Worm (Caenorhabditis elegans) whole organism, L4 larva: Measurements from ENCODE around the gene C05D9.3.

Source experiments
- D1046.2 ChIP-seq: fragments of 200-800 bp; sonication (Bioruptor generic); IDR thresholded peaks from 2 replicates; pipeline ENCODE4 v1.3.6; 2022; ENCODE audit warnings: missing genetic modification characterization, missing compliant biosample characterization
- F26F4.8 ChIP-seq: fragments of 200-800 bp; sonication (Bioruptor generic); conservative IDR thresholded peaks from 2 replicates; pipeline ENCODE4 v1.3.6; 2022; ENCODE audit warnings: missing genetic modification characterization, missing compliant biosample characterization
- F49E8.2 ChIP-seq: sonication (generic microtip); optimal IDR thresholded peaks from 2 replicates; lab custom pipeline; 2016; ENCODE audit warnings: missing compliant biosample characterization, mild to moderate bottlenecking, missing genetic modification characterization, borderline replicate concordance
- R02D3.7 ChIP-seq: fragments of 150-350 bp; sonication (generic microtip); optimal IDR thresholded peaks from 3 replicates; lab custom pipeline; 2014; ENCODE audit warnings: missing biosample characterization, missing genetic modification characterization
- T20F7.1 ChIP-seq: fragments of 200-800 bp; sonication (Bioruptor generic); optimal IDR thresholded peaks from 2 replicates; lab custom pipeline; 2018; ENCODE audit warnings: mild to moderate bottlenecking, missing genetic modification characterization, missing compliant biosample characterization
- Y105C5A.15 ChIP-seq: fragments of 200-800 bp; sonication (Bioruptor generic); IDR thresholded peaks from 2 replicates; pipeline ENCODE4 v1.3.6; 2022; ENCODE audit warnings: missing genetic modification characterization, missing compliant biosample characterization
- Y5F2A.4 ChIP-seq: fragments of 200-800 bp; sonication (Bioruptor generic); optimal IDR thresholded peaks from 2 replicates; lab custom pipeline; 2018; ENCODE audit warnings: mild to moderate bottlenecking, missing genetic modification characterization, missing compliant biosample characterization
- ZK546.5 ChIP-seq, 2 experiments: sonication (generic microtip); optimal IDR thresholded peaks; 2 replicates each; lab custom pipeline; 2017; ENCODE audit warnings: missing biosample characterization in 2 of 2, missing genetic modification characterization in 2 of 2
- aha-1 ChIP-seq: fragments of 150-350 bp; peaks from one replicate; lab custom pipeline; 2014; ENCODE audit warnings: missing biosample characterization, missing genetic modification characterization
- aly-2 ChIP-seq: sonication (generic microtip); optimal IDR thresholded peaks from 2 replicates; lab custom pipeline; 2018; ENCODE audit warnings: missing biosample characterization, missing genetic modification characterization
- ama-1 ChIP-seq: fragments of 150-350 bp; optimal IDR thresholded peaks from 2 replicates; lab custom pipeline; 2014; ENCODE audit warnings: inconsistent platforms, mixed read lengths
- arid-1 ChIP-seq: fragments of 200-800 bp; sonication (Bioruptor generic); conservative IDR thresholded peaks from 2 replicates; pipeline ENCODE4 v1.3.6; 2022; ENCODE audit warnings: missing genetic modification reagents, missing genetic modification characterization, missing compliant biosample characterization
- ceh-28 ChIP-seq: fragments of 150-350 bp; optimal IDR thresholded peaks from 2 replicates; lab custom pipeline; 2014; ENCODE audit warnings: missing biosample characterization, missing genetic modification reagents, missing genetic modification characterization
- ceh-62 ChIP-seq: sonication (generic microtip); optimal IDR thresholded peaks from 2 replicates; lab custom pipeline; 2017; ENCODE audit warnings: missing biosample characterization, missing genetic modification characterization
- ceh-82 ChIP-seq: sonication (generic microtip); optimal IDR thresholded peaks from 2 replicates; lab custom pipeline; 2017; ENCODE audit warnings: missing biosample characterization, missing genetic modification characterization
- ces-1 ChIP-seq: fragments of 150-350 bp; sonication (generic microtip); optimal IDR thresholded peaks from 4 replicates; lab custom pipeline; 2014; ENCODE audit warnings: missing biosample characterization, missing genetic modification reagents, missing genetic modification characterization
- cey-2 ChIP-seq: sonication (generic microtip); optimal IDR thresholded peaks from 3 replicates; lab custom pipeline; 2017; ENCODE audit warnings: missing genetic modification characterization, mild to moderate bottlenecking, missing compliant biosample characterization, antibody characterized with exemption, borderline replicate concordance; ENCODE audit not compliant: insufficient read depth
- ctbp-1 ChIP-seq: fragments of 200-800 bp; sonication (Bioruptor generic); IDR thresholded peaks from 2 replicates; pipeline ENCODE4 v1.3.6; 2022; ENCODE audit warnings: missing genetic modification reagents, missing genetic modification characterization, missing compliant biosample characterization
- daf-12 ChIP-seq: fragments of 150-350 bp; optimal IDR thresholded peaks from 2 replicates; lab custom pipeline; 2014; ENCODE audit warnings: missing biosample characterization, missing genetic modification reagents, missing genetic modification characterization
- daf-16 ChIP-seq, 3 experiments: sonication (generic microtip); optimal IDR thresholded peaks; 2 replicates each; lab custom pipeline; 2016 to 2017; ENCODE audit warnings: missing genetic modification characterization in 3 of 3, missing genetic modification reagents in 3 of 3, mild to moderate bottlenecking in 2 of 3, missing compliant biosample characterization in 2 of 3, missing biosample characterization in 1 of 3, moderate library complexity in 1 of 3
- dpl-1 ChIP-seq: fragments of 150-350 bp; optimal IDR thresholded peaks from 2 replicates; lab custom pipeline; 2014; ENCODE audit warnings: missing biosample characterization, missing genetic modification reagents, missing genetic modification characterization
- duxl-1 ChIP-seq: sonication (generic microtip); optimal IDR thresholded peaks from 2 replicates; lab custom pipeline; 2016; ENCODE audit warnings: mild to moderate bottlenecking, missing genetic modification characterization, moderate library complexity, missing compliant biosample characterization; ENCODE audit not compliant: poor library complexity
- dve-1 ChIP-seq: sonication (generic microtip); optimal IDR thresholded peaks from 2 replicates; lab custom pipeline; 2017; ENCODE audit warnings: antibody characterized with exemption, mild to moderate bottlenecking, missing genetic modification characterization, missing compliant biosample characterization; ENCODE audit not compliant: insufficient read depth
- egl-27 ChIP-seq: sonication (generic microtip); optimal IDR thresholded peaks from 3 replicates; lab custom pipeline; 2017; ENCODE audit warnings: missing biosample characterization, missing genetic modification reagents, missing genetic modification characterization
- fos-1 ChIP-seq: fragments of 150-350 bp; optimal IDR thresholded peaks from 2 replicates; lab custom pipeline; 2014; ENCODE audit warnings: missing biosample characterization, missing genetic modification characterization
- hlh-11 ChIP-seq: fragments of 200-800 bp; sonication (Bioruptor generic); optimal IDR thresholded peaks from 2 replicates; lab custom pipeline; 2018; ENCODE audit warnings: mild to moderate bottlenecking, missing genetic modification characterization, missing compliant biosample characterization
- hlh-30 ChIP-seq: sonication (generic microtip); optimal IDR thresholded peaks from 2 replicates; lab custom pipeline; 2017; ENCODE audit warnings: antibody characterized with exemption, mild to moderate bottlenecking, missing genetic modification characterization, missing compliant biosample characterization; ENCODE audit not compliant: insufficient read depth
- jun-1 ChIP-seq: fragments of 150-350 bp; optimal IDR thresholded peaks from 2 replicates; lab custom pipeline; 2014; ENCODE audit warnings: missing biosample characterization, missing genetic modification reagents, missing genetic modification characterization
- lin-1 ChIP-seq: fragments of 200-800 bp; sonication (Bioruptor generic); IDR thresholded peaks from 2 replicates; pipeline ENCODE4 v1.3.6; 2022; ENCODE audit warnings: missing genetic modification reagents, missing genetic modification characterization, missing compliant biosample characterization
- lin-38 ChIP-seq: fragments of 200-800 bp; sonication (Bioruptor generic); IDR thresholded peaks from 2 replicates; pipeline ENCODE4 v1.3.6; 2022; ENCODE audit warnings: missing genetic modification reagents, missing genetic modification characterization, missing compliant biosample characterization
- lir-3 ChIP-seq: sonication (generic microtip); optimal IDR thresholded peaks from 2 replicates; lab custom pipeline; 2016; ENCODE audit warnings: mild to moderate bottlenecking, missing genetic modification characterization, missing compliant biosample characterization
- madf-5 ChIP-seq, 2 experiments: fragments of 200-800 bp; sonication (Bioruptor generic); IDR thresholded peaks; 2 replicates each; pipeline ENCODE4 v1.3.6; 2022; ENCODE audit warnings: missing compliant biosample characterization in 2 of 2, missing genetic modification characterization in 2 of 2
- madf-9 ChIP-seq: fragments of 200-800 bp; sonication (Bioruptor generic); conservative IDR thresholded peaks from 2 replicates; pipeline ENCODE4 v1.3.6; 2022; ENCODE audit warnings: missing genetic modification reagents, missing genetic modification characterization, missing compliant biosample characterization
- mep-1 ChIP-seq: fragments of 150-350 bp; sonication (generic microtip); optimal IDR thresholded peaks from 3 replicates; lab custom pipeline; 2014; ENCODE audit warnings: missing biosample characterization, missing genetic modification characterization
- mxl-2 ChIP-seq: fragments of 200-800 bp; sonication (Bioruptor generic); conservative IDR thresholded peaks from 2 replicates; pipeline ENCODE4 v1.3.6; 2022; ENCODE audit warnings: missing genetic modification reagents, missing genetic modification characterization, missing compliant biosample characterization
- mxl-3 ChIP-seq: fragments of 200-800 bp; sonication (Bioruptor generic); optimal IDR thresholded peaks from 2 replicates; lab custom pipeline; 2018; ENCODE audit warnings: mild to moderate bottlenecking, missing genetic modification characterization, missing compliant biosample characterization
- nhr-10 ChIP-seq: fragments of 150-350 bp; optimal IDR thresholded peaks from 2 replicates; lab custom pipeline; 2014; ENCODE audit warnings: missing biosample characterization, missing genetic modification characterization
- nhr-25 ChIP-seq: sonication (generic microtip); optimal IDR thresholded peaks from 2 replicates; lab custom pipeline; 2017; ENCODE audit warnings: missing genetic modification characterization, mild to moderate bottlenecking, missing compliant biosample characterization, antibody characterized with exemption, moderate library complexity, borderline replicate concordance; ENCODE audit not compliant: insufficient read depth
- nhr-41 ChIP-seq: fragments of 200-800 bp; sonication (Bioruptor generic); IDR thresholded peaks from 2 replicates; pipeline ENCODE4 v1.3.6; 2022; ENCODE audit warnings: missing genetic modification reagents, missing genetic modification characterization, missing compliant biosample characterization
- nhr-48 ChIP-seq: sonication (generic microtip); optimal IDR thresholded peaks from 2 replicates; lab custom pipeline; 2016; ENCODE audit warnings: mild to moderate bottlenecking, missing genetic modification characterization, missing compliant biosample characterization
- nhr-76 ChIP-seq: fragments of 150-350 bp; optimal IDR thresholded peaks from 2 replicates; lab custom pipeline; 2014; ENCODE audit warnings: missing biosample characterization, missing genetic modification characterization
- php-3 ChIP-seq: fragments of 200-800 bp; sonication (Bioruptor generic); IDR thresholded peaks from 2 replicates; pipeline ENCODE4 v1.3.6; 2022; ENCODE audit warnings: missing genetic modification reagents, missing genetic modification characterization, missing compliant biosample characterization
- pqm-1 ChIP-seq: sonication (generic microtip); optimal IDR thresholded peaks from 2 replicates; lab custom pipeline; 2017; ENCODE audit warnings: missing biosample characterization, missing genetic modification characterization
- rbr-2 ChIP-seq: sonication (generic microtip); optimal IDR thresholded peaks from 2 replicates; lab custom pipeline; 2016; ENCODE audit warnings: missing genotype, missing genetic modification characterization, missing compliant biosample characterization
- spr-1 ChIP-seq: sonication (generic microtip); optimal IDR thresholded peaks from 2 replicates; lab custom pipeline; 2016; ENCODE audit warnings: mild to moderate bottlenecking, missing genetic modification characterization, missing compliant biosample characterization
- tag-97 ChIP-seq: fragments of 200-800 bp; sonication (Bioruptor generic); IDR thresholded peaks from 2 replicates; pipeline ENCODE4 v1.3.6; 2022; ENCODE audit warnings: missing genetic modification characterization, missing compliant biosample characterization
- unc-130 ChIP-seq: sonication (generic microtip); optimal IDR thresholded peaks from 2 replicates; lab custom pipeline; 2016; ENCODE audit warnings: missing genetic modification reagents, missing genetic modification characterization, missing compliant biosample characterization
- unc-39 ChIP-seq: sonication (generic microtip); optimal IDR thresholded peaks from 2 replicates; lab custom pipeline; 2017; ENCODE audit warnings: missing biosample characterization, missing genetic modification characterization
- vab-7 ChIP-seq: fragments of 200-800 bp; sonication (Bioruptor generic); IDR thresholded peaks from 2 replicates; pipeline ENCODE4 v1.3.6; 2022; ENCODE audit warnings: missing genetic modification reagents, missing genetic modification characterization, missing compliant biosample characterization
- ztf-11 ChIP-seq: fragments of 150-350 bp; optimal IDR thresholded peaks from 2 replicates; lab custom pipeline; 2014; ENCODE audit warnings: missing biosample characterization, missing genetic modification characterization
- ztf-7 ChIP-seq: fragments of 150-350 bp; optimal IDR thresholded peaks from 2 replicates; lab custom pipeline; 2014; ENCODE audit warnings: missing biosample characterization, missing genetic modification characterization

C05D9.3 gene

ce11 chrX:1093154-1093553 lies 18.5 kb upstream of the C05D9.3 start:
- TF ChIP-seq dpl-1 (GFP tag; lab: Kevin White, UChicago) (peak; percentile 46), lin-1 (GFP tag; lab: Robert Waterston, UW) (peak; percentile 89), pqm-1 (tag; lab: Kevin White, UChicago) (peak; percentile 48), D1046.2 (GFP tag; lab: Robert Waterston, UW) (no peak), mep-1 (tag; lab: Kevin White, UChicago) (peak; percentile 97), duxl-1 (tag; lab: Kevin White, UChicago) (peak; percentile 68), fos-1 (tag; lab: Kevin White, UChicago) (no peak), ceh-82 (tag; lab: Kevin White, UChicago) (no peak), ZK546.5 (tag; optimal IDR thresholded peaks at IDR 0.05; lab: Kevin White, UChicago) (no peak), unc-130 (no peak), hlh-11 (tag; lab: Kevin White, UChicago) (peak; percentile 99), ztf-11 (tag; lab: Kevin White, UChicago) (no peak), ceh-28 (tag; lab: Kevin White, UChicago) (peak; percentile 40), lin-38 (GFP tag; lab: Robert Waterston, UW) (peak; percentile 67), nhr-48 (tag; lab: Kevin White, UChicago) (peak; percentile 91), hlh-30 (peak; percentile 99), aly-2 (no peak), rbr-2 (tag; lab: Kevin White, UChicago) (peak; percentile 94), dve-1 (peak; percentile 99), mxl-2 (GFP tag; lab: Robert Waterston, UW) (0 out of 2 replicates have a peak, but pooled peaks have one; percentile 52), ztf-7 (tag; lab: Kevin White, UChicago) (peak; percentile 77), cey-2 (peak; percentile 43), arid-1 (peak; percentile 89), nhr-25 (tag; lab: Kevin White, UChicago) (peak; percentile 46), R02D3.7 (tag; lab: Kevin White, UChicago) (no peak), daf-16 (GFP tag; optimal IDR thresholded peaks at IDR 0.05; lab: Kevin White, UChicago) (peak; percentile 69 to 90), daf-16 (tag; optimal IDR thresholded peaks at IDR 0.05; lab: Kevin White, UChicago) (peak; percentile 96), ama-1 (lab: Kevin White, UChicago) (peak; percentile 63), T20F7.1 (GFP tag; lab: Kevin White, UChicago) (peak; percentile 74), nhr-10 (tag; lab: Kevin White, UChicago) (peak; percentile 83), ceh-62 (tag; lab: Kevin White, UChicago) (no peak), lir-3 (tag; lab: Kevin White, UChicago) (peak; percentile 2), madf-5 (GFP tag; IDR thresholded peaks at IDR 0.05; lab: Robert Waterston, UW) (0 out of 4 replicates have a peak, but pooled peaks of 1 of the 2 experiments have one; percentile 4), ctbp-1 (GFP tag; lab: Robert Waterston, UW) (peak; percentile 95), tag-97 (GFP tag; lab: Robert Waterston, UW) (no peak), mxl-3 (GFP tag; lab: Kevin White, UChicago) (peak; percentile 97), nhr-41 (GFP tag; lab: Robert Waterston, UW) (peak; percentile 72), daf-12 (tag; lab: Kevin White, UChicago) (no peak), F26F4.8 (no peak), egl-27 (no peak), madf-9 (GFP tag; lab: Robert Waterston, UW) (peak; percentile 62; the same call in 1 of the 2 replicates), Y105C5A.15 (peak; percentile 26; the same call in 1 of the 2 replicates), unc-39 (no peak), F49E8.2 (tag; lab: Kevin White, UChicago) (no peak), Y5F2A.4 (GFP tag; lab: Kevin White, UChicago) (no peak), aha-1 (tag; lab: Kevin White, UChicago) (peak; percentile 98), ces-1 (no peak), spr-1 (peak; percentile 84), php-3 (GFP tag; lab: Robert Waterston, UW) (peak; percentile 75), nhr-76 (tag; lab: Kevin White, UChicago) (no peak), vab-7 (GFP tag; lab: Robert Waterston, UW) (peak; percentile 38; the same call in 1 of the 2 replicates), jun-1 (tag; lab: Kevin White, UChicago) (peak; percentile 69)
